Fruit fly (Drosophila melanogaster): ENCODE measurements around the gene CG32815.
A peak's percentile ranks its signal among the peaks of the same experiment; 100 is the strongest.

The CG32815 gene

dm6 chrX:900725-901345 is 31.4 kb upstream of the CG32815 start (continued):
- peak; percentile 56 for TF ChIP-seq CG18011 (GFP tag; optimal IDR thresholded peaks at IDR 0.05)
- TF ChIP-seq vvl (GFP tag; IDR thresholded peaks at IDR 0.05) = peak; percentile 89
- no peak for TF ChIP-seq CG31388 (GFP tag; optimal IDR thresholded peaks at IDR 0.05)
- TF ChIP-seq sqz (GFP tag; optimal IDR thresholded peaks at IDR 0.05) = peak; percentile 51
- peak; percentile 45 for TF ChIP-seq Asciz (GFP tag; optimal IDR thresholded peaks at IDR 0.05)
- TF ChIP-seq CG18599 (GFP tag; optimal IDR thresholded peaks at IDR 0.05) = peak; percentile 84
- no peak for TF ChIP-seq CG14965 (GFP tag; optimal IDR thresholded peaks at IDR 0.05; ENCODE audit: borderline replicate concordance)
- TF ChIP-seq CG1792 (GFP tag; optimal IDR thresholded peaks at IDR 0.05) = peak; percentile 42
- peak; percentile 71 for TF ChIP-seq CG12659 (GFP tag; optimal IDR thresholded peaks at IDR 0.05)
- peak; percentile 61 for TF ChIP-seq CG12236 (GFP tag; optimal IDR thresholded peaks at IDR 0.05)
- peak; percentile 85 for TF ChIP-seq HLH3B (GFP tag; IDR thresholded peaks at IDR 0.05)
- no peak for TF ChIP-seq bbx (GFP tag; IDR thresholded peaks at IDR 0.05; ENCODE audit: partially characterized antibody)
- peak; percentile 81 for TF ChIP-seq lmd (GFP tag; IDR thresholded peaks at IDR 0.05)
- TF ChIP-seq cwo (GFP tag; optimal IDR thresholded peaks at IDR 0.05) = peak; percentile 69
- peak in 1 of 2 experiments; percentile 94 for TF ChIP-seq eve (GFP tag; optimal IDR thresholded peaks at IDR 0.05)
- TF ChIP-seq CG10147 (GFP tag; optimal IDR thresholded peaks at IDR 0.05) = peak; percentile 62
- peak; percentile 61 for TF ChIP-seq BtbVII (GFP tag; optimal IDR thresholded peaks at IDR 0.05)
- TF ChIP-seq CG13775 (GFP tag; optimal IDR thresholded peaks at IDR 0.05) = peak; percentile 62
- TF ChIP-seq tup (GFP tag; optimal IDR thresholded peaks at IDR 0.05) = peak; percentile 20
- peak in 1 of 2 experiments; percentile 20 for TF ChIP-seq crp (GFP tag; optimal IDR thresholded peaks at IDR 0.05)
- TF ChIP-seq CG15696 (tag; optimal IDR thresholded peaks at IDR 0.05) = peak; percentile 34
- peak; percentile 97 for TF ChIP-seq sens (GFP tag)
- peak; percentile 72 for TF ChIP-seq CG7556 (GFP tag; optimal IDR thresholded peaks at IDR 0.05)
- peak; percentile 74 for TF ChIP-seq CG8388 (GFP tag; optimal IDR thresholded peaks at IDR 0.05)
- no peak for TF ChIP-seq Sin3A (optimal IDR thresholded peaks at IDR 0.05)
- TF ChIP-seq HHEX (GFP tag; optimal IDR thresholded peaks at IDR 0.05) = peak; percentile 73
- TF ChIP-seq zfh2 (GFP tag; optimal IDR thresholded peaks at IDR 0.05) = peak; percentile 70
- peak; percentile 85 for TF ChIP-seq Fer1 (GFP tag; optimal IDR thresholded peaks at IDR 0.05)
- peak; percentile 36 for TF ChIP-seq CG33213 (GFP tag; optimal IDR thresholded peaks at IDR 0.05)
- peak; percentile 29 for TF ChIP-seq CG7987 (GFP tag; optimal IDR thresholded peaks at IDR 0.05)
- no peak for TF ChIP-seq BEAF-32 (GFP tag; optimal IDR thresholded peaks at IDR 0.05)
- peak; percentile 23 for TF ChIP-seq luna (GFP tag; optimal IDR thresholded peaks at IDR 0.05)
- TF ChIP-seq YL-1 (GFP tag; optimal IDR thresholded peaks at IDR 0.05) = no peak
- no peak for TF ChIP-seq CG15073 (GFP tag; optimal IDR thresholded peaks at IDR 0.05)
- TF ChIP-seq gsb-n (tag; optimal IDR thresholded peaks at IDR 0.05) = peak; percentile 56
- TF ChIP-seq CG5953 (GFP tag; IDR thresholded peaks at IDR 0.05) = peak; percentile 48; the same call in 1 of the 2 replicates
- peak; percentile 59 for TF ChIP-seq CG9215 (GFP tag; IDR thresholded peaks at IDR 0.05)
- peak; percentile 82 for TF ChIP-seq Hmr (GFP tag; optimal IDR thresholded peaks at IDR 0.05)
- peak; percentile 96 for TF ChIP-seq z (GFP tag; IDR thresholded peaks at IDR 0.05)
- TF ChIP-seq onecut (GFP tag; IDR thresholded peaks at IDR 0.05) = peak; percentile 73
- TF ChIP-seq zfh1 (GFP tag; IDR thresholded peaks at IDR 0.05) = peak; percentile 87
- peak; percentile 22 for TF ChIP-seq Jarid2 (GFP tag; optimal IDR thresholded peaks at IDR 0.05)
- peak; percentile 69 for TF ChIP-seq Dad (GFP tag; optimal IDR thresholded peaks at IDR 0.05)
- TF ChIP-seq dm (GFP tag; optimal IDR thresholded peaks at IDR 0.05) = peak; percentile 40
- TF ChIP-seq Med (GFP tag) = peak; percentile 98
- peak; percentile 73 for TF ChIP-seq CG13894 (tag; optimal IDR thresholded peaks at IDR 0.05)
- no peak for TF ChIP-seq pan (optimal IDR thresholded peaks at IDR 0.05)
- peak in 1 of 2 experiments; percentile 84 for TF ChIP-seq pan (GFP tag; optimal IDR thresholded peaks at IDR 0.05 in 1 of 2, IDR thresholded peaks at IDR 0.05 in 1 of 2)
- peak; percentile 41 to 86 for TF ChIP-seq Hr51 (GFP tag; optimal IDR thresholded peaks at IDR 0.05)
